Worm (Caenorhabditis elegans) whole organism, midembryonic: ENCODE data around the gene R186.3.

Experiments
- T22C8.4 ChIP-seq: fragments of 200-800 bp; sonication (Bioruptor generic); IDR thresholded peaks from 2 replicates; pipeline ENCODE4 v1.3.6; 2022; ENCODE audit warnings: missing genetic modification characterization, missing compliant biosample characterization
- cog-1 ChIP-seq: sonication (generic microtip); optimal IDR thresholded peaks from 2 replicates; lab custom pipeline; 2016; ENCODE audit warnings: missing genetic modification characterization, missing compliant biosample characterization
- flt-1 ChIP-seq: fragments of 200-800 bp; sonication (Bioruptor generic); IDR thresholded peaks from 2 replicates; pipeline ENCODE4 v1.3.6; 2022; ENCODE audit warnings: missing genetic modification characterization, missing compliant biosample characterization
- klf-2 ChIP-seq: fragments of 200-800 bp; sonication (Bioruptor generic); conservative IDR thresholded peaks from 2 replicates; pipeline ENCODE4 v1.3.6; 2022; ENCODE audit warnings: missing genetic modification reagents, missing genetic modification characterization, missing compliant biosample characterization
- med-1 ChIP-seq: sonication (generic microtip); optimal IDR thresholded peaks from 2 replicates; lab custom pipeline; 2017; ENCODE audit warnings: missing genetic modification characterization, mild to moderate bottlenecking, missing compliant biosample characterization, antibody characterized with exemption, missing genetic modification reagents; ENCODE audit not compliant: insufficient read depth
- ref-1 ChIP-seq: fragments of 200-800 bp; sonication (Bioruptor generic); conservative IDR thresholded peaks from 2 replicates; pipeline ENCODE4 v1.3.6; 2022; ENCODE audit warnings: missing genetic modification reagents, missing genetic modification characterization, missing compliant biosample characterization
- tab-1 ChIP-seq: fragments of 200-800 bp; sonication (Bioruptor generic); IDR thresholded peaks from 2 replicates; pipeline ENCODE4 v1.3.6; 2022; ENCODE audit warnings: missing genetic modification characterization, missing compliant biosample characterization
- ztf-23 ChIP-seq: fragments of 200-800 bp; sonication (Bioruptor generic); IDR thresholded peaks from 2 replicates; pipeline ENCODE4 v1.3.6; 2022; ENCODE audit warnings: missing genetic modification reagents, missing genetic modification characterization, missing compliant biosample characterization
- ztf-29 ChIP-seq: fragments of 200-800 bp; sonication (Bioruptor generic); IDR thresholded peaks from 2 replicates; pipeline ENCODE4 v1.3.6; 2022; ENCODE audit warnings: missing genetic modification reagents, missing genetic modification characterization, missing compliant biosample characterization

R186.3 gene

ce11 chrV:12949607-12950006, 17.4 kb downstream of the R186.3 start, which contains the start of gene T16G1.13:
Gene T16G1.13, plus strand, starts transcription at chrV:12949907.
- TF ChIP-seq flt-1 (no peak), cog-1 (tag; lab: Kevin White, UChicago) (no peak), tab-1 (GFP tag; lab: Robert Waterston, UW) (no peak), ref-1 (GFP tag; lab: Robert Waterston, UW) (no peak), med-1 (GFP tag; lab: Kevin White, UChicago) (no peak)

ce11 chrV:12944775-12945174, 22.2 kb downstream of the R186.3 start, which contains the start of gene grl-2:
Gene grl-2, plus strand, starts transcription at chrV:12945075.
- TF ChIP-seq tab-1 (GFP tag; lab: Robert Waterston, UW) (no peak), T22C8.4 (GFP tag; lab: Robert Waterston, UW) (no peak), klf-2 (GFP tag; lab: Robert Waterston, UW) (no peak), ztf-23 (GFP tag; lab: Robert Waterston, UW) (no peak), ref-1 (GFP tag; lab: Robert Waterston, UW) (no peak), ztf-29 (GFP tag; lab: Robert Waterston, UW) (no peak), flt-1 (no peak), med-1 (GFP tag; lab: Kevin White, UChicago) (no peak), cog-1 (tag; lab: Kevin White, UChicago) (no peak)

- TF ChIP-seq tab-1 (GFP tag; lab: Robert Waterston, UW) (no peak), ztf-29 (GFP tag; lab: Robert Waterston, UW) (no peak), ztf-23 (GFP tag; lab: Robert Waterston, UW) (no peak), T22C8.4 (GFP tag; lab: Robert Waterston, UW) (no peak), cog-1 (tag; lab: Kevin White, UChicago) (no peak), klf-2 (GFP tag; lab: Robert Waterston, UW) (no peak), med-1 (GFP tag; lab: Kevin White, UChicago) (no peak), flt-1 (no peak), ref-1 (GFP tag; lab: Robert Waterston, UW) (no peak)
Observed at ce11 chrV:12944229-12944628, 22.8 kb downstream of the R186.3 start, which contains the start of gene T16G1.3. Gene T16G1.3, minus strand, starts transcription at chrV:12944329.

ce11 chrV:12943399-12943798, 23.6 kb downstream of the R186.3 start:
- no peak for TF ChIP-seq flt-1
- TF ChIP-seq klf-2 (GFP tag; lab: Robert Waterston, UW), result no peak
- TF ChIP-seq tab-1 (GFP tag; lab: Robert Waterston, UW), result no peak
- no peak for TF ChIP-seq med-1 (GFP tag; lab: Kevin White, UChicago)
- TF ChIP-seq ztf-23 (GFP tag; lab: Robert Waterston, UW), result no peak
- TF ChIP-seq cog-1 (tag; lab: Kevin White, UChicago), result no peak

ce11 chrV:12941797-12942474, 25.1 kb downstream of the R186.3 start, which contains the start of gene T16G1.4:
Gene T16G1.4, minus strand, starts transcription at chrV:12941847.
- TF ChIP-seq klf-2 (GFP tag; lab: Robert Waterston, UW), result no peak
- no peak for TF ChIP-seq ref-1 (GFP tag; lab: Robert Waterston, UW)
- TF ChIP-seq cog-1 (tag; lab: Kevin White, UChicago), result no peak
- TF ChIP-seq ztf-29 (GFP tag; lab: Robert Waterston, UW), result no peak
- TF ChIP-seq T22C8.4 (GFP tag; lab: Robert Waterston, UW), result no peak
- TF ChIP-seq tab-1 (GFP tag; lab: Robert Waterston, UW), result no peak
- no peak for TF ChIP-seq flt-1
- TF ChIP-seq med-1 (GFP tag; lab: Kevin White, UChicago), result no peak
- TF ChIP-seq ztf-23 (GFP tag; lab: Robert Waterston, UW), result no peak

ce11 chrV:12939434-12939833, 27.6 kb downstream of the R186.3 start, which contains the start of gene T16G1.5:
Gene T16G1.5, minus strand, starts transcription at chrV:12939552.
- no peak for TF ChIP-seq ztf-29 (GFP tag; lab: Robert Waterston, UW)
- TF ChIP-seq ztf-23 (GFP tag; lab: Robert Waterston, UW), result no peak
- no peak for TF ChIP-seq tab-1 (GFP tag; lab: Robert Waterston, UW)
- no peak for TF ChIP-seq klf-2 (GFP tag; lab: Robert Waterston, UW)
- TF ChIP-seq med-1 (GFP tag; lab: Kevin White, UChicago), result no peak
- TF ChIP-seq T22C8.4 (GFP tag; lab: Robert Waterston, UW), result no peak
- TF ChIP-seq flt-1, result no peak

ce11 chrV:12937098-12937497, 29.9 kb downstream of the R186.3 start, which contains the start of gene T16G1.6:
Gene T16G1.6, minus strand, starts transcription at chrV:12937174.
- no peak for TF ChIP-seq flt-1
- TF ChIP-seq ztf-29 (GFP tag; lab: Robert Waterston, UW), result no peak
- TF ChIP-seq tab-1 (GFP tag; lab: Robert Waterston, UW), result no peak
- no peak for TF ChIP-seq cog-1 (tag; lab: Kevin White, UChicago)
- no peak for TF ChIP-seq T22C8.4 (GFP tag; lab: Robert Waterston, UW)
- TF ChIP-seq med-1 (GFP tag; lab: Kevin White, UChicago), result no peak
- no peak for TF ChIP-seq ref-1 (GFP tag; lab: Robert Waterston, UW)
- no peak for TF ChIP-seq ztf-23 (GFP tag; lab: Robert Waterston, UW)
- no peak for TF ChIP-seq klf-2 (GFP tag; lab: Robert Waterston, UW)

ce11 chrV:12934976-12935375, 32.0 kb downstream of the R186.3 start, which contains the start of gene T16G1.7:
Gene T16G1.7, minus strand, starts transcription at chrV:12935112.
- TF ChIP-seq ztf-29 (GFP tag; lab: Robert Waterston, UW), result no peak
- no peak for TF ChIP-seq tab-1 (GFP tag; lab: Robert Waterston, UW)
- no peak for TF ChIP-seq ref-1 (GFP tag; lab: Robert Waterston, UW)
- TF ChIP-seq med-1 (GFP tag; lab: Kevin White, UChicago), result no peak
- TF ChIP-seq klf-2 (GFP tag; lab: Robert Waterston, UW), result no peak
- no peak for TF ChIP-seq cog-1 (tag; lab: Kevin White, UChicago)
- TF ChIP-seq flt-1, result no peak
- no peak for TF ChIP-seq ztf-23 (GFP tag; lab: Robert Waterston, UW)
- TF ChIP-seq T22C8.4 (GFP tag; lab: Robert Waterston, UW), result no peak

ce11 chrV:12933654-12934053, 33.4 kb downstream of the R186.3 start:
- TF ChIP-seq med-1 (GFP tag; lab: Kevin White, UChicago), result no peak
- no peak for TF ChIP-seq ztf-23 (GFP tag; lab: Robert Waterston, UW)
- no peak for TF ChIP-seq ref-1 (GFP tag; lab: Robert Waterston, UW)
- TF ChIP-seq tab-1 (GFP tag; lab: Robert Waterston, UW), result no peak
- TF ChIP-seq cog-1 (tag; lab: Kevin White, UChicago), result no peak
- no peak for TF ChIP-seq klf-2 (GFP tag; lab: Robert Waterston, UW)
- no peak for TF ChIP-seq ztf-29 (GFP tag; lab: Robert Waterston, UW)
- TF ChIP-seq flt-1, result no peak
- no peak for TF ChIP-seq T22C8.4 (GFP tag; lab: Robert Waterston, UW)
